Fruit fly (Drosophila melanogaster) whole organism, embryonic: ENCODE measurements around the gene COX6B.

Experiments used
- Aef1 ChIP-seq: fragments of 200-800 bp; sonication (Bioruptor generic); IDR thresholded peaks from 3 replicates; pipeline ENCODE4 v1.3.6; 2022; ENCODE audit warnings: missing biosample characterization, missing genetic modification characterization
- Bdp1 ChIP-seq: fragments of 200-800 bp; sonication (Bioruptor generic); optimal IDR thresholded peaks from 3 replicates; lab custom pipeline; 2016; ENCODE audit warnings: missing biosample characterization, missing genetic modification characterization
- CG10147 ChIP-seq: fragments of 200-800 bp; sonication (Bioruptor generic); optimal IDR thresholded peaks from 2 replicates; lab custom pipeline; 2019; ENCODE audit warnings: missing biosample characterization, mild to moderate bottlenecking, missing genetic modification characterization, moderate library complexity
- CG10209 ChIP-seq: fragments of 200-800 bp; sonication (Bioruptor generic); optimal IDR thresholded peaks from 3 replicates; lab custom pipeline; 2017; ENCODE audit warnings: missing biosample characterization, mild to moderate bottlenecking, missing genetic modification characterization, missing genetic modification reagents
- CG10274 ChIP-seq: fragments of 200-800 bp; sonication (Bioruptor generic); optimal IDR thresholded peaks from 3 replicates; lab custom pipeline; 2017; ENCODE audit warnings: missing biosample characterization, mild to moderate bottlenecking, missing genetic modification characterization
- CG10979 ChIP-seq: fragments of 200-800 bp; sonication (Bioruptor generic); optimal IDR thresholded peaks from 2 replicates; lab custom pipeline; 2018; ENCODE audit warnings: missing biosample characterization, mild to moderate bottlenecking, missing genetic modification characterization, moderate library complexity
- CG13624 ChIP-seq: fragments of 200-800 bp; sonication (Bioruptor generic); optimal IDR thresholded peaks from 2 replicates; lab custom pipeline; 2016; ENCODE audit warnings: missing biosample characterization, missing genetic modification characterization
- CG14965 ChIP-seq: fragments of 200-800 bp; sonication (Bioruptor generic); optimal IDR thresholded peaks from 2 replicates; lab custom pipeline; 2016; ENCODE audit warnings: missing biosample characterization, missing genetic modification characterization, borderline replicate concordance
- CG16813 ChIP-seq: fragments of 200-800 bp; sonication (Bioruptor generic); IDR thresholded peaks from 3 replicates; pipeline ENCODE4 v1.3.6; 2022; ENCODE audit warnings: missing biosample characterization, missing genetic modification characterization; ENCODE audit not compliant: partially characterized antibody
- CG17568 ChIP-seq: fragments of 200-800 bp; sonication (Bioruptor generic); optimal IDR thresholded peaks from 2 replicates; lab custom pipeline; 2018; ENCODE audit warnings: missing biosample characterization, mild to moderate bottlenecking, missing genetic modification characterization, moderate library complexity
- CG17912 ChIP-seq: fragments of 200-800 bp; sonication (Bioruptor generic); optimal IDR thresholded peaks from 2 replicates; lab custom pipeline; 2018; ENCODE audit warnings: missing biosample characterization, mild to moderate bottlenecking, missing genetic modification characterization
- CG2129 ChIP-seq: fragments of 200-800 bp; sonication (Bioruptor generic); IDR thresholded peaks from 2 replicates; pipeline ENCODE4 v1.3.6; 2022; ENCODE audit warnings: missing biosample characterization, missing genetic modification characterization; ENCODE audit not compliant: partially characterized antibody
- CG2199 ChIP-seq: fragments of 200-800 bp; sonication (Bioruptor generic); IDR thresholded peaks from 3 replicates; pipeline ENCODE4 v1.3.6; 2022; ENCODE audit warnings: missing biosample characterization, missing genetic modification characterization
- CG32767 ChIP-seq: fragments of 200-800 bp; sonication (Bioruptor generic); IDR thresholded peaks from 2 replicates; pipeline ENCODE4 v1.3.6; 2022; ENCODE audit warnings: missing biosample characterization, missing genetic modification characterization
- CG4707 ChIP-seq: fragments of 200-800 bp; sonication (Bioruptor generic); optimal IDR thresholded peaks from 2 replicates; lab custom pipeline; 2018; ENCODE audit warnings: missing biosample characterization, mild to moderate bottlenecking, missing genetic modification characterization, moderate library complexity
- CG6254 ChIP-seq: fragments of 200-800 bp; sonication (Bioruptor generic); optimal IDR thresholded peaks from 3 replicates; lab custom pipeline; 2017; ENCODE audit warnings: mild to moderate bottlenecking, missing biosample characterization, missing genetic modification reagents, missing genetic modification characterization
- CG8924 ChIP-seq: fragments of 200-800 bp; optimal IDR thresholded peaks from 3 replicates; lab custom pipeline; 2019; ENCODE audit warnings: missing biosample characterization, mild to moderate bottlenecking, missing genetic modification characterization, moderate library complexity
- CG9797 ChIP-seq: fragments of 200-800 bp; sonication (Bioruptor generic); optimal IDR thresholded peaks from 3 replicates; lab custom pipeline; 2018; ENCODE audit warnings: missing biosample characterization, mild to moderate bottlenecking, missing genetic modification characterization
- D ChIP-seq, 2 experiments: fragments of 200-800 bp in 1 of 2; fragments of >200 bp in 1 of 2; sonication (Bioruptor generic) in 1 of 2; optimal IDR thresholded peaks; 2 replicates in 1 of 2; 3 replicates in 1 of 2; lab custom pipeline; 2017; ENCODE audit warnings: mild to moderate bottlenecking in 1 of 2, missing biosample characterization in 1 of 2, missing genetic modification characterization in 1 of 2, missing genetic modification reagents in 1 of 2
- Dip3 ChIP-seq: fragments of 200-800 bp; sonication (Bioruptor generic); optimal IDR thresholded peaks from 3 replicates; lab custom pipeline; 2016; ENCODE audit warnings: missing biosample characterization, missing genetic modification characterization
- ERR ChIP-seq: fragments of 200-800 bp; sonication (Bioruptor generic); optimal IDR thresholded peaks from 2 replicates; lab custom pipeline; 2016; ENCODE audit warnings: missing biosample characterization, missing genetic modification characterization
- HLH4C ChIP-seq: fragments of 200-800 bp; sonication (Bioruptor generic); IDR thresholded peaks from 3 replicates; pipeline ENCODE4 v1.3.6; 2022; ENCODE audit warnings: missing biosample characterization, missing genetic modification characterization; ENCODE audit not compliant: partially characterized antibody
- Hmx ChIP-seq: fragments of 200-800 bp; sonication (Bioruptor generic); optimal IDR thresholded peaks from 2 replicates; lab custom pipeline; 2016; ENCODE audit warnings: missing biosample characterization, missing genetic modification characterization
- Hr3 ChIP-seq: fragments of 200-800 bp; sonication (Bioruptor generic); optimal IDR thresholded peaks from 3 replicates; lab custom pipeline; 2016; ENCODE audit warnings: missing biosample characterization, missing genetic modification characterization
- Lhr ChIP-seq: fragments of 200-800 bp; sonication (Bioruptor generic); optimal IDR thresholded peaks from 3 replicates; lab custom pipeline; 2017; ENCODE audit warnings: mild to moderate bottlenecking, missing biosample characterization, missing genetic modification reagents, missing genetic modification characterization
- Lpt ChIP-seq: fragments of >200 bp; optimal IDR thresholded peaks from 2 replicates; lab custom pipeline; 2018; ENCODE audit warnings: missing biosample characterization, missing genetic modification characterization
- Myb ChIP-seq: fragments of 200-800 bp; sonication (Bioruptor generic); optimal IDR thresholded peaks from 2 replicates; lab custom pipeline; 2016; ENCODE audit warnings: missing biosample characterization, missing genetic modification characterization
- Optix ChIP-seq: fragments of 200-800 bp; sonication (Bioruptor generic); IDR thresholded peaks from 3 replicates; pipeline ENCODE4 v1.3.6; 2022; ENCODE audit warnings: missing biosample characterization, missing genetic modification characterization
- Pdp1 ChIP-seq, 2 experiments: fragments of 200-800 bp; sonication (Bioruptor generic); optimal IDR thresholded peaks; 3 replicates each; lab custom pipeline; 2016; ENCODE audit warnings: missing biosample characterization in 2 of 2, missing genetic modification characterization in 2 of 2, mild to moderate bottlenecking in 1 of 2, moderate library complexity in 1 of 2
- Rfx ChIP-seq: fragments of 200-800 bp; sonication (Bioruptor generic); IDR thresholded peaks from 2 replicates; pipeline ENCODE4 v1.3.6; 2022; ENCODE audit warnings: missing biosample characterization, missing genetic modification characterization
- Sin3A ChIP-seq: fragments of >200 bp; optimal IDR thresholded peaks from 2 replicates; lab custom pipeline; 2018
- amos ChIP-seq: fragments of 200-800 bp; sonication (Bioruptor generic); IDR thresholded peaks from 2 replicates; pipeline ENCODE4 v1.3.6; 2022; ENCODE audit warnings: missing biosample characterization, missing genetic modification characterization; ENCODE audit not compliant: partially characterized antibody
- chm ChIP-seq: fragments of 200-800 bp; sonication (Bioruptor generic); IDR thresholded peaks from 2 replicates; pipeline ENCODE4 v1.3.6; 2022; ENCODE audit warnings: missing biosample characterization, missing genetic modification characterization
- crc ChIP-seq: fragments of 200-800 bp; sonication (Bioruptor generic); optimal IDR thresholded peaks from 2 replicates; lab custom pipeline; 2016; ENCODE audit warnings: missing biosample characterization, missing genetic modification characterization
- dmrt99B ChIP-seq: fragments of 200-800 bp; sonication (Bioruptor generic); optimal IDR thresholded peaks from 2 replicates; lab custom pipeline; 2018; ENCODE audit warnings: missing biosample characterization, mild to moderate bottlenecking, missing genetic modification characterization, moderate library complexity
- hbn ChIP-seq: fragments of 200-800 bp; sonication (Bioruptor generic); IDR thresholded peaks from 2 replicates; pipeline ENCODE4 v1.3.6; 2022; ENCODE audit warnings: missing biosample characterization, missing genetic modification characterization; ENCODE audit not compliant: partially characterized antibody
- lmd ChIP-seq: fragments of 200-800 bp; sonication (Bioruptor generic); IDR thresholded peaks from 2 replicates; pipeline ENCODE4 v1.3.6; 2022; ENCODE audit warnings: missing biosample characterization, missing genetic modification characterization
- onecut ChIP-seq: fragments of 200-800 bp; sonication (Bioruptor generic); IDR thresholded peaks from 2 replicates; pipeline ENCODE4 v1.3.6; 2022; ENCODE audit warnings: missing biosample characterization, missing genetic modification characterization
- org-1 ChIP-seq: fragments of 200-800 bp; sonication (Bioruptor generic); optimal IDR thresholded peaks from 2 replicates; lab custom pipeline; 2017; ENCODE audit warnings: missing biosample characterization, missing genetic modification characterization
- ro ChIP-seq: fragments of 200-800 bp; sonication (Bioruptor generic); IDR thresholded peaks from 2 replicates; pipeline ENCODE4 v1.3.6; 2022; ENCODE audit warnings: missing biosample characterization, missing genetic modification characterization
- run ChIP-seq: fragments of 200-800 bp; sonication (Bioruptor generic); optimal IDR thresholded peaks from 3 replicates; lab custom pipeline; 2018; ENCODE audit warnings: missing biosample characterization, mild to moderate bottlenecking, missing genetic modification characterization
- salm ChIP-seq: fragments of 200-800 bp; sonication (Bioruptor generic); optimal IDR thresholded peaks from 2 replicates; lab custom pipeline; 2018; ENCODE audit warnings: missing biosample characterization, mild to moderate bottlenecking, missing genetic modification characterization
- sisA ChIP-seq: fragments of 200-800 bp; sonication (Bioruptor generic); IDR thresholded peaks from 2 replicates; pipeline ENCODE4 v1.3.6; 2022; ENCODE audit warnings: missing biosample characterization, missing genetic modification characterization
- slp2 ChIP-seq: fragments of 200-800 bp; sonication (Bioruptor generic); optimal IDR thresholded peaks from 2 replicates; lab custom pipeline; 2016; ENCODE audit warnings: missing biosample characterization, missing genetic modification characterization
- tio ChIP-seq: fragments of 200-800 bp; sonication (Bioruptor generic); optimal IDR thresholded peaks from 2 replicates; lab custom pipeline; 2017; ENCODE audit warnings: missing biosample characterization, missing genetic modification characterization, inconsistent platforms
- vvl ChIP-seq: fragments of 200-800 bp; sonication (Bioruptor generic); IDR thresholded peaks from 2 replicates; pipeline ENCODE4 v1.3.6; 2022; ENCODE audit warnings: missing biosample characterization, missing genetic modification characterization
- zen ChIP-seq: fragments of 200-800 bp; sonication (Bioruptor generic); optimal IDR thresholded peaks from 3 replicates; lab custom pipeline; 2018; ENCODE audit warnings: missing biosample characterization, mild to moderate bottlenecking, missing genetic modification characterization, moderate library complexity
- zf30C ChIP-seq: fragments of 200-800 bp; sonication (Bioruptor generic); optimal IDR thresholded peaks from 3 replicates; lab custom pipeline; 2018; ENCODE audit warnings: missing biosample characterization, mild to moderate bottlenecking, missing genetic modification characterization
- zfh1 ChIP-seq: fragments of 200-800 bp; sonication (Bioruptor generic); IDR thresholded peaks from 3 replicates; pipeline ENCODE4 v1.3.6; 2022; ENCODE audit warnings: missing biosample characterization, missing genetic modification characterization

COX6B gene

DNA sequence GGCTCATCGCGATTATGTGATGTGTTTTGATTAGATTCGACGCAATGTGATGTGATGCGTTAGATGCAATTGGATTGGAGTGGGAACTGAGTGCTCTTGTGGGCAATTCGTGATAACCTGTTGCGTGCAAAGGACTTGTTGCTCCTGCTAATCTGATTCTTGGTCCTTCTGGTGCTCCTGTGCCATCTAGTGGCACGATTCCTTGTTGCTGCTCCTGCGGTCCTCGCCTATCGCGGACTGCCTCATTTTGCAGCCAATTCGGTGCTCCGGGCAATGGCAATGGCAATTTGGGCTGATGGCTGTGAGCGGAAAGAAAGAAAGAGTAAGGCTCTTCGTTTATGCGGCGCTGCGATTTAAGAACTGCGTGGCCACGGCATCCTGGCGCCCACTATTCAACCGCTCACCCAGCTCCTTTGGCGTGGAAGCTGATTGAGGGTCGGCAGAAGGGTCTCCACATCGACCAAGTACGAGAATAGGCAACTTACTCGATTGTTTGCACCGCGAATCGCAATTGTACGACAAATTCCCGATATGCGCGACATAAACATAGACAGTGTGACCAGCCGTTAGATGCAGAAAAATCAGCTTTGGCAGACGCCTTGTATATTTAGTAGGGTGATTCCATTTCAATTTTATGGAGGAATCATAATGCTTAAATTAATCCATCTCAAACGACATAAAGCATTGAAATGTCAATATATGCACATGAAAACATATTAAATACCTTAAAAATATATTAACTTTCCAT lies 51.0 kb downstream of the COX6B start, which contains the start of gene Mer (continued):
- peak; percentile 54 for TF ChIP-seq CG10274 (GFP tag; lab: Kevin White, UChicago)
- peak; percentile 90 for TF ChIP-seq CG32767 (GFP tag; lab: Robert Waterston, UW)
- TF ChIP-seq Optix (GFP tag; lab: Robert Waterston, UW) = peak; percentile 86
- TF ChIP-seq amos (GFP tag; lab: Robert Waterston, UW) = no peak
- no peak for TF ChIP-seq hbn
- TF ChIP-seq salm = peak; percentile 66
- TF ChIP-seq zfh1 (GFP tag; lab: Robert Waterston, UW) = peak; percentile 85
- no peak for TF ChIP-seq zf30C (GFP tag; lab: Kevin White, UChicago)
- TF ChIP-seq sisA = peak; percentile 76
- TF ChIP-seq CG17568 (GFP tag; lab: Kevin White, UChicago) = peak; percentile 51
- TF ChIP-seq crc (GFP tag; lab: Kevin White, UChicago) = peak; percentile 82
- TF ChIP-seq ERR (GFP tag; lab: Kevin White, UChicago) = peak; percentile 79
- TF ChIP-seq tio (GFP tag; lab: Kevin White, UChicago) = no peak
- no peak for TF ChIP-seq CG2129 (GFP tag; lab: Robert Waterston, UW)
- peak; percentile 53 for TF ChIP-seq Lhr (GFP tag; lab: Kevin White, UChicago)
- peak; percentile 69 for TF ChIP-seq slp2 (GFP tag; lab: Kevin White, UChicago)
- peak; percentile 48 for TF ChIP-seq CG17912 (GFP tag; lab: Kevin White, UChicago)
- TF ChIP-seq dmrt99B (tag; lab: Kevin White, UChicago) = peak; percentile 84
- TF ChIP-seq CG8924 = peak; percentile 81
- peak; percentile 92 for TF ChIP-seq Rfx
- TF ChIP-seq Aef1 (GFP tag; lab: Robert Waterston, UW) = peak; percentile 77
- peak; percentile 84 for TF ChIP-seq CG10979 (tag; lab: Kevin White, UChicago)
- no peak for TF ChIP-seq Lpt (GFP tag; lab: Kevin White, UChicago)
- TF ChIP-seq CG9797 = peak; percentile 67
- peak; percentile 71 for TF ChIP-seq Myb
- no peak for TF ChIP-seq HLH4C (GFP tag; lab: Robert Waterston, UW)
- TF ChIP-seq Sin3A (lab: Kevin White, UChicago) = peak; percentile 12
- TF ChIP-seq CG4707 (GFP tag; lab: Kevin White, UChicago) = peak; percentile 37
- TF ChIP-seq ro (GFP tag; lab: Robert Waterston, UW) = no peak
- TF ChIP-seq Hmx = peak; percentile 49
- TF ChIP-seq Bdp1 (GFP tag; lab: Kevin White, UChicago) = peak; percentile 73
- peak; percentile 88 for TF ChIP-seq CG13624 (GFP tag; lab: Kevin White, UChicago)
- peak; percentile 81 for TF ChIP-seq org-1 (GFP tag; lab: Kevin White, UChicago)
- peak; percentile 82 for TF ChIP-seq CG10209
- peak; percentile 85 for TF ChIP-seq lmd (GFP tag; lab: Robert Waterston, UW)
- 0 out of 3 replicates have a peak, but pooled peaks have one; percentile 53 for TF ChIP-seq CG2199 (GFP tag; lab: Robert Waterston, UW)
- no peak for TF ChIP-seq CG16813 (GFP tag; lab: Robert Waterston, UW)
- TF ChIP-seq CG6254 = peak; percentile 51
- peak; percentile 82 for TF ChIP-seq vvl (GFP tag; lab: Robert Waterston, UW)
- peak; percentile 78 for TF ChIP-seq CG10147 (GFP tag; lab: Kevin White, UChicago)
- peak; percentile 52 for TF ChIP-seq run (tag; lab: Kevin White, UChicago)
- TF ChIP-seq CG14965 (GFP tag; lab: Kevin White, UChicago) = peak; percentile 29
- TF ChIP-seq D (optimal IDR thresholded peaks at IDR 0.05; lab: Kevin White, UChicago) = no peak
- TF ChIP-seq D (GFP tag; optimal IDR thresholded peaks at IDR 0.05; lab: Kevin White, UChicago) = peak; percentile 73
- peak; percentile 84 for TF ChIP-seq chm
- peak; percentile 61 for TF ChIP-seq zen (tag; lab: Kevin White, UChicago)
- peak; percentile 47 for TF ChIP-seq Dip3
- peak; percentile 78 for TF ChIP-seq onecut (GFP tag; lab: Robert Waterston, UW)
- peak; percentile 65 for TF ChIP-seq Hr3 (GFP tag; lab: Kevin White, UChicago)
- TF ChIP-seq Pdp1 (GFP tag; optimal IDR thresholded peaks at IDR 0.05; lab: Kevin White, UChicago) = peak; percentile 78 to 81
